Worm (Caenorhabditis elegans): Measurements from ENCODE around the gene Y60C6A.2.

ce11 chrV:4818563-4818962 lies 33.3 kb upstream of the Y60C6A.2 start, which contains the start of gene ccep-97:
- TF ChIP-seq T22C8.4 (GFP tag; IDR thresholded peaks at IDR 0.05), result no peak
- no peak for TF ChIP-seq ref-1 (GFP tag; conservative IDR thresholded peaks at IDR 0.05)
- no peak for TF ChIP-seq tab-1 (GFP tag; IDR thresholded peaks at IDR 0.05)

All from whole organism, midembryonic.